Worm (Caenorhabditis elegans) whole organism, late embryonic: ENCODE results near the gene T28B11.1.

Experiments
- C08G9.2 ChIP-seq: sonication (generic microtip); optimal IDR thresholded peaks from 2 replicates; lab custom pipeline; 2016; ENCODE audit warnings: mild to moderate bottlenecking, missing genetic modification characterization, moderate library complexity, missing compliant biosample characterization
- C38D4.7 ChIP-seq: fragments of 200-800 bp; sonication (Bioruptor generic); optimal IDR thresholded peaks from 2 replicates; lab custom pipeline; 2018; ENCODE audit warnings: mild to moderate bottlenecking, missing genetic modification characterization, moderate library complexity, missing compliant biosample characterization
- F13H6.1 ChIP-seq: sonication (generic microtip); optimal IDR thresholded peaks from 2 replicates; lab custom pipeline; 2016; ENCODE audit warnings: missing genetic modification characterization, missing compliant biosample characterization
- K02D7.2 ChIP-seq: sonication (generic microtip); optimal IDR thresholded peaks from 2 replicates; lab custom pipeline; 2017; ENCODE audit warnings: mild to moderate bottlenecking, missing genetic modification characterization, missing compliant biosample characterization
- ahr-1 ChIP-seq: sonication (generic microtip); optimal IDR thresholded peaks from 2 replicates; lab custom pipeline; 2016; ENCODE audit warnings: missing genetic modification characterization, missing compliant biosample characterization
- ceh-18 ChIP-seq: sonication (generic microtip); optimal IDR thresholded peaks from 2 replicates; lab custom pipeline; 2016; ENCODE audit warnings: missing genetic modification characterization, missing compliant biosample characterization
- ceh-19 ChIP-seq: fragments of 200-800 bp; sonication (Bioruptor generic); optimal IDR thresholded peaks from 2 replicates; lab custom pipeline; 2018; ENCODE audit warnings: mild to moderate bottlenecking, missing genetic modification characterization, missing compliant biosample characterization
- ceh-2 ChIP-seq: sonication (generic microtip); optimal IDR thresholded peaks from 2 replicates; lab custom pipeline; 2016; ENCODE audit warnings: missing genotype, missing genetic modification characterization, missing compliant biosample characterization
- ceh-22 ChIP-seq: sonication (generic microtip); optimal IDR thresholded peaks from 2 replicates; lab custom pipeline; 2017; ENCODE audit warnings: missing biosample characterization, missing genetic modification characterization
- ceh-30 ChIP-seq: fragments of 150-350 bp; optimal IDR thresholded peaks from 2 replicates; lab custom pipeline; 2014; ENCODE audit warnings: missing biosample characterization, missing genetic modification characterization
- ceh-9 ChIP-seq: sonication (generic microtip); optimal IDR thresholded peaks from 2 replicates; lab custom pipeline; 2016; ENCODE audit warnings: mild to moderate bottlenecking, missing genetic modification characterization, inconsistent platforms, missing compliant biosample characterization
- che-1 ChIP-seq: sonication (generic microtip); optimal IDR thresholded peaks from 2 replicates; lab custom pipeline; 2016; ENCODE audit warnings: mild to moderate bottlenecking, missing genetic modification characterization, missing compliant biosample characterization
- dmd-4 ChIP-seq: sonication (generic microtip); optimal IDR thresholded peaks from 2 replicates; lab custom pipeline; 2016; ENCODE audit warnings: borderline replicate concordance, missing genetic modification characterization, missing compliant biosample characterization
- dve-1 ChIP-seq: sonication (generic microtip); optimal IDR thresholded peaks from 2 replicates; lab custom pipeline; 2017; ENCODE audit warnings: antibody characterized with exemption, mild to moderate bottlenecking, missing genetic modification characterization, missing compliant biosample characterization
- ets-4 ChIP-seq: sonication (generic microtip); optimal IDR thresholded peaks from 2 replicates; lab custom pipeline; 2016; ENCODE audit warnings: missing genetic modification characterization, missing compliant biosample characterization
- eyg-1 ChIP-seq: sonication (generic microtip); optimal IDR thresholded peaks from 2 replicates; lab custom pipeline; 2016; ENCODE audit warnings: missing genotype, missing genetic modification characterization, missing compliant biosample characterization
- fax-1 ChIP-seq: sonication (generic microtip); optimal IDR thresholded peaks from 2 replicates; lab custom pipeline; 2016; ENCODE audit warnings: missing genotype, missing genetic modification characterization, missing compliant biosample characterization
- fkh-6 ChIP-seq: sonication (generic microtip); optimal IDR thresholded peaks from 2 replicates; lab custom pipeline; 2016; ENCODE audit warnings: missing genetic modification characterization, missing compliant biosample characterization
- gmeb-2 ChIP-seq: sonication (generic microtip); optimal IDR thresholded peaks from 2 replicates; lab custom pipeline; 2016; ENCODE audit warnings: missing genetic modification characterization, inconsistent platforms, missing compliant biosample characterization
- hlh-15 ChIP-seq: sonication (generic microtip); optimal IDR thresholded peaks from 2 replicates; lab custom pipeline; 2016; ENCODE audit warnings: missing genetic modification characterization, missing compliant biosample characterization
- hlh-8 ChIP-seq: sonication (generic microtip); optimal IDR thresholded peaks from 2 replicates; lab custom pipeline; 2016; ENCODE audit warnings: missing genotype, missing genetic modification characterization, missing compliant biosample characterization
- lim-6 ChIP-seq: sonication (generic microtip); optimal IDR thresholded peaks from 2 replicates; lab custom pipeline; 2016; ENCODE audit warnings: missing genetic modification characterization, missing compliant biosample characterization
- lin-11 ChIP-seq: fragments of 200-800 bp; sonication (Bioruptor generic); optimal IDR thresholded peaks from 2 replicates; lab custom pipeline; 2018; ENCODE audit warnings: mild to moderate bottlenecking, missing genetic modification characterization, missing compliant biosample characterization
- madf-2 ChIP-seq: sonication (generic microtip); optimal IDR thresholded peaks from 2 replicates; lab custom pipeline; 2017; ENCODE audit warnings: missing genetic modification characterization, missing compliant biosample characterization
- nfya-1 ChIP-seq: sonication (generic microtip); optimal IDR thresholded peaks from 2 replicates; lab custom pipeline; 2017; ENCODE audit warnings: missing genetic modification characterization, mild to moderate bottlenecking, missing compliant biosample characterization, antibody characterized with exemption, moderate library complexity
- nhr-11 ChIP-seq: fragments of 150-350 bp; optimal IDR thresholded peaks from 2 replicates; lab custom pipeline; 2014; ENCODE audit warnings: missing biosample characterization, missing genetic modification characterization
- nhr-232 ChIP-seq: sonication (generic microtip); optimal IDR thresholded peaks from 2 replicates; lab custom pipeline; 2016; ENCODE audit warnings: missing genetic modification characterization, missing compliant biosample characterization
- npax-4 ChIP-seq: sonication (generic microtip); optimal IDR thresholded peaks from 2 replicates; lab custom pipeline; 2016; ENCODE audit warnings: missing genetic modification characterization, missing compliant biosample characterization
- odd-2 ChIP-seq: sonication (generic microtip); optimal IDR thresholded peaks from 2 replicates; lab custom pipeline; 2017; ENCODE audit warnings: antibody characterized with exemption, mild to moderate bottlenecking, missing genetic modification characterization, missing compliant biosample characterization
- pag-3 ChIP-seq: sonication (generic microtip); optimal IDR thresholded peaks from 2 replicates; lab custom pipeline; 2016; ENCODE audit warnings: missing compliant biosample characterization, missing genetic modification characterization, borderline replicate concordance
- pat-9 ChIP-seq: fragments of 200-800 bp; sonication (Bioruptor generic); optimal IDR thresholded peaks from 2 replicates; lab custom pipeline; 2018; ENCODE audit warnings: mild to moderate bottlenecking, missing genetic modification characterization, moderate library complexity, missing compliant biosample characterization
- pha-4 ChIP-seq: fragments of 150-350 bp; optimal IDR thresholded peaks from 2 replicates; lab custom pipeline; 2018; ENCODE audit warnings: missing biosample characterization, missing genetic modification reagents, missing genetic modification characterization
- pqm-1 ChIP-seq: sonication (generic microtip); optimal IDR thresholded peaks from 2 replicates; lab custom pipeline; 2016; ENCODE audit warnings: missing genetic modification characterization, missing compliant biosample characterization
- ref-2 ChIP-seq: sonication (generic microtip); optimal IDR thresholded peaks from 2 replicates; lab custom pipeline; 2016; ENCODE audit warnings: missing genetic modification characterization, missing compliant biosample characterization
- rnt-1 ChIP-seq: sonication (generic microtip); optimal IDR thresholded peaks from 2 replicates; lab custom pipeline; 2016; ENCODE audit warnings: missing genetic modification characterization, missing compliant biosample characterization
- sdc-2 ChIP-seq: sonication (generic microtip); optimal IDR thresholded peaks from 2 replicates; lab custom pipeline; 2016; ENCODE audit warnings: missing genotype, missing genetic modification characterization, missing compliant biosample characterization
- sox-2 ChIP-seq: fragments of 200-800 bp; sonication (Bioruptor generic); IDR thresholded peaks from 2 replicates; pipeline ENCODE4 v1.3.6; 2022; ENCODE audit warnings: missing genetic modification reagents, missing genetic modification characterization, missing compliant biosample characterization
- sox-4 ChIP-seq: sonication (generic microtip); optimal IDR thresholded peaks from 2 replicates; lab custom pipeline; 2017; ENCODE audit warnings: mild to moderate bottlenecking, missing genetic modification characterization, inconsistent platforms, missing compliant biosample characterization
- syd-9 ChIP-seq: sonication (generic microtip); optimal IDR thresholded peaks from 2 replicates; lab custom pipeline; 2016; ENCODE audit warnings: mild to moderate bottlenecking, missing genetic modification characterization, moderate library complexity, missing compliant biosample characterization
- tbx-2 ChIP-seq: sonication (generic microtip); optimal IDR thresholded peaks from 2 replicates; lab custom pipeline; 2016; ENCODE audit warnings: missing genetic modification characterization, missing compliant biosample characterization
- tbx-7 ChIP-seq: sonication (generic microtip); optimal IDR thresholded peaks from 2 replicates; lab custom pipeline; 2016; ENCODE audit warnings: missing genotype, missing genetic modification characterization, missing compliant biosample characterization
- ttx-3 ChIP-seq: sonication (generic microtip); optimal IDR thresholded peaks from 2 replicates; lab custom pipeline; 2016; ENCODE audit warnings: missing genetic modification reagents, missing genetic modification characterization, missing compliant biosample characterization
- unc-3 ChIP-seq, 2 experiments: fragments of 200-800 bp in 1 of 2; sonication (Bioruptor generic) in 1 of 2; sonication (generic microtip) in 1 of 2; conservative IDR thresholded peaks in 1 of 2; optimal IDR thresholded peaks in 1 of 2; 2 replicates each; pipeline versions ENCODE4 v1.3.6 to Lab custom; 2016 to 2022; ENCODE audit warnings: missing compliant biosample characterization in 2 of 2, missing genetic modification characterization in 2 of 2, missing genetic modification reagents in 1 of 2
- unc-55 ChIP-seq: sonication (generic microtip); optimal IDR thresholded peaks from 2 replicates; lab custom pipeline; 2017; ENCODE audit warnings: missing biosample characterization, missing genetic modification reagents, missing genetic modification characterization
- unc-86 ChIP-seq: sonication (generic microtip); optimal IDR thresholded peaks from 2 replicates; lab custom pipeline; 2016; ENCODE audit warnings: missing genetic modification characterization, missing compliant biosample characterization
- zip-5 ChIP-seq: sonication (generic microtip); optimal IDR thresholded peaks from 2 replicates; lab custom pipeline; 2016; ENCODE audit warnings: missing genetic modification characterization, missing compliant biosample characterization

The T28B11.1 gene

ce11 chrV:10745034-10745433 lies 12.8 kb upstream of the T28B11.1 start, which contains the start of gene srj-21:
srj-21 (plus strand) TSS chrV:10745334.
- TF ChIP-seq ttx-3 (tag; lab: Kevin White, UChicago) (no peak), rnt-1 (tag; lab: Kevin White, UChicago) (no peak), zip-5 (tag; lab: Kevin White, UChicago) (no peak), dmd-4 (tag; lab: Kevin White, UChicago) (no peak), unc-3 (GFP tag; conservative IDR thresholded peaks at IDR 0.05; lab: Robert Waterston, UW) (no peak), unc-3 (tag; optimal IDR thresholded peaks at IDR 0.05; lab: Kevin White, UChicago) (no peak), tbx-7 (no peak), dve-1 (tag; lab: Kevin White, UChicago) (no peak), ceh-22 (no peak), unc-86 (no peak), nfya-1 (tag; lab: Kevin White, UChicago) (no peak), C38D4.7 (GFP tag; lab: Kevin White, UChicago) (no peak), pqm-1 (tag; lab: Kevin White, UChicago) (no peak), che-1 (tag; lab: Kevin White, UChicago) (no peak), unc-55 (GFP tag; lab: Kevin White, UChicago) (no peak), ahr-1 (tag; lab: Kevin White, UChicago) (no peak), gmeb-2 (tag; lab: Kevin White, UChicago) (no peak), eyg-1 (tag; lab: Kevin White, UChicago) (no peak), K02D7.2 (tag; lab: Kevin White, UChicago) (no peak)
- TF ChIP-seq, all 69 proteins: peak for 0

DNA sequence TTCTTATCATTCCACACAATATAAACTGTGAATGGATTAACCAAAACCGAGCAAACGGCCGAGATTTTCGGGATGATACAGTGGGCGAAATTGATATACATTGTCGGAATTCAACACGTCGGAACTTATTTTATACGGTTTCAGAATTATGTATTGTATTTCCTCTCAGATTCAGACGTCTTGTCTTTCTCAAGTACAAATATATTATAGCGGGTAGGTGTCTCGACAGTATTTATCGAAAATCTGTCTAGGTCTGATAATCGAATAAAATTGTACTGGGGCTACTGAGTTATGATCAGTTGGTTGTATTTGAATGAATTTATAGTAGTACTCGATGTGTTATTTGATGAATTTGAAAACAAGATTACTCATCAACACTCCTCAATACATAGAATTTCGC lies 11.4 kb upstream of the T28B11.1 start, which contains the start of gene srj-22:
srj-22 (minus strand) TSS at position 101 of the 400 bp plus-strand sequence.
- TF ChIP-seq gmeb-2 (tag; lab: Kevin White, UChicago) (no peak), hlh-15 (tag; lab: Kevin White, UChicago) (no peak), dmd-4 (tag; lab: Kevin White, UChicago) (no peak), npax-4 (no peak), pag-3 (tag; lab: Kevin White, UChicago) (no peak), ref-2 (no peak), odd-2 (tag; lab: Kevin White, UChicago) (no peak)

DNA sequence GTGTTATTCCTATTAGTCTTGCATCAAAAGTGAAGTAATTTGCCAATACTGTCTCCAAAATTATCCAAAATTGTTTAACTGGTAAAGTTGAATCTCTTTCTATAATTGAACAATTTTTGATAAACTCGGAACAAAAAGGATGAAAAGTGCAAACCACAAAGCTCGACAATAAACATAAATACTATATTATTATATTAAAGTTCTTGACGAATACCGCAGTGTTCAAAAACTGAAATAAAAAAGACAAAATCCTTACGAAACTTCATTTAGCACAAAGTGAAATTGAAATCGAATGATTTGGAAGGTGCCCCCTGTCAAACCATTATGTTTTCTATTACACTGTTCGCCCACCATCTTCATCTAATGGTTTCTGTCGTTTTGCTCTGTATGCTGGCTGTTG lies 9.1 kb upstream of the T28B11.1 start, which contains the start of gene ZC302.3:
ZC302.3 (minus strand) TSS at position 101 of the 400 bp plus-strand sequence.
- no peak for TF ChIP-seq unc-55 (GFP tag; lab: Kevin White, UChicago)
- no peak for TF ChIP-seq sox-2 (GFP tag; lab: Robert Waterston, UW)
- no peak for TF ChIP-seq nhr-232 (tag; lab: Kevin White, UChicago)
- TF ChIP-seq npax-4: no peak
- no peak for TF ChIP-seq ttx-3 (tag; lab: Kevin White, UChicago)
- no peak for TF ChIP-seq C08G9.2 (tag; lab: Kevin White, UChicago)
- TF ChIP-seq unc-86: no peak
- no peak for TF ChIP-seq syd-9 (tag; lab: Kevin White, UChicago)
- no peak for TF ChIP-seq sdc-2
- TF ChIP-seq C38D4.7 (GFP tag; lab: Kevin White, UChicago): no peak
- no peak for TF ChIP-seq pha-4 (tag; lab: Kevin White, UChicago)
- no peak for TF ChIP-seq madf-2 (tag; lab: Kevin White, UChicago)
- no peak for TF ChIP-seq rnt-1 (tag; lab: Kevin White, UChicago)

DNA sequence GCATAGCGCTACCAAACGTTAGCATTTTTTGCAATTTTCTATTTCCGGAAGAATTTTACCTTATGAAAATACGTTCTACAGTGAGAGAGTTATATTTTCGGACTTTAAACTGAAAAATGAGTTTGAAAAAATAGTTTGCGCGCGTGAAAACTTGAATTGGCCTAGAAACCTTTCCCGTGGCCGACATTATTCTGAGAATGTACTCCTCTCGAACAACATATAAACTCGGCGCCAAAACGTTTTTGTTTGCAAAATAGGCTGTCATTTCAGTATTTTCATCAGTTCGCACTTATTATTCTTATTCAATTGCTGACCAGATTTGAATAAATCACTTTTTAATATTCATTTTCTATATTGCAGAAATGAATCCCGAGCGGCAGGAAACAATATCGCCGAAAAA lies 4.5 kb upstream of the T28B11.1 start, which contains the start of the genes mre-11 and wdr-5.3:
mre-11 (minus strand) TSS at position 113 of the 400 bp plus-strand sequence.
wdr-5.3 (plus strand) TSS at position 361 of the 400 bp plus-strand sequence.
- TF ChIP-seq fkh-6 (tag; lab: Kevin White, UChicago) (no peak), C08G9.2 (tag; lab: Kevin White, UChicago) (peak; percentile 74), ahr-1 (tag; lab: Kevin White, UChicago) (no peak), sdc-2 (no peak), ceh-2 (tag; lab: Kevin White, UChicago) (peak; percentile 53), fax-1 (tag; lab: Kevin White, UChicago) (peak; percentile 29), nhr-11 (tag; lab: Kevin White, UChicago) (no peak), hlh-8 (tag; lab: Kevin White, UChicago) (no peak), ceh-19 (GFP tag; lab: Kevin White, UChicago) (no peak), tbx-7 (peak; percentile 34), tbx-2 (tag; lab: Kevin White, UChicago) (peak; percentile 57), unc-55 (GFP tag; lab: Kevin White, UChicago) (no peak), lin-11 (tag; lab: Kevin White, UChicago) (no peak), pat-9 (tag; lab: Kevin White, UChicago) (no peak), ets-4 (tag; lab: Kevin White, UChicago) (peak; percentile 28), ceh-18 (tag; lab: Kevin White, UChicago) (no peak), ceh-9 (tag; lab: Kevin White, UChicago) (no peak), K02D7.2 (tag; lab: Kevin White, UChicago) (no peak), sox-4 (no peak), F13H6.1 (tag; lab: Kevin White, UChicago) (no peak), ceh-30 (tag; lab: Kevin White, UChicago) (no peak), lim-6 (tag; lab: Kevin White, UChicago) (no peak), syd-9 (tag; lab: Kevin White, UChicago) (no peak)
